Worm (Caenorhabditis elegans) whole organism, L3 larva: ENCODE results near the gene pes-23.

Experiments used
- R02D3.7 ChIP-seq: fragments of 150-350 bp; optimal IDR thresholded peaks from 2 replicates; lab custom pipeline; 2014; ENCODE audit warnings: missing biosample characterization, missing genetic modification characterization
- ZK546.5 ChIP-seq: sonication (generic microtip); optimal IDR thresholded peaks from 2 replicates; lab custom pipeline; 2017; ENCODE audit warnings: missing biosample characterization, missing genetic modification characterization
- aly-2 ChIP-seq: fragments of 150-350 bp; optimal IDR thresholded peaks from 2 replicates; lab custom pipeline; 2014; ENCODE audit warnings: missing biosample characterization, missing genetic modification characterization
- ama-1 ChIP-seq: fragments of 150-350 bp; optimal IDR thresholded peaks from 2 replicates; lab custom pipeline; 2018
- fos-1 ChIP-seq: fragments of 150-350 bp; optimal IDR thresholded peaks from 2 replicates; lab custom pipeline; 2014; ENCODE audit warnings: missing biosample characterization, missing genetic modification characterization
- jun-1 ChIP-seq: fragments of 150-350 bp; optimal IDR thresholded peaks from 2 replicates; lab custom pipeline; 2014; ENCODE audit warnings: missing biosample characterization, missing genetic modification reagents, missing genetic modification characterization
- mdl-1 ChIP-seq: fragments of 150-350 bp; optimal IDR thresholded peaks from 2 replicates; lab custom pipeline; 2014; ENCODE audit warnings: missing biosample characterization, missing genetic modification characterization
- nhr-12 ChIP-seq: fragments of 150-350 bp; optimal IDR thresholded peaks from 2 replicates; lab custom pipeline; 2014; ENCODE audit warnings: missing biosample characterization, missing genetic modification characterization
- nhr-237 ChIP-seq: fragments of 150-350 bp; optimal IDR thresholded peaks from 2 replicates; lab custom pipeline; 2014; ENCODE audit warnings: missing biosample characterization, missing genetic modification characterization
- pha-4 ChIP-seq: fragments of 150-350 bp; optimal IDR thresholded peaks from 2 replicates; lab custom pipeline; 2014; ENCODE audit warnings: missing biosample characterization, missing genetic modification reagents, missing genetic modification characterization
- unc-62 ChIP-seq: fragments of 150-350 bp; sonication (generic microtip); optimal IDR thresholded peaks from 4 replicates; lab custom pipeline; 2014; ENCODE audit warnings: missing biosample characterization, missing genetic modification reagents, missing genetic modification characterization
- ztf-11 ChIP-seq: fragments of 150-350 bp; optimal IDR thresholded peaks from 2 replicates; lab custom pipeline; 2014; ENCODE audit warnings: missing biosample characterization, missing genetic modification characterization

- TF ChIP-seq pha-4 (tag; lab: Kevin White, UChicago) (no peak), mdl-1 (no peak), nhr-12 (no peak), R02D3.7 (no peak), ZK546.5 (tag; lab: Kevin White, UChicago) (no peak), jun-1 (tag; lab: Kevin White, UChicago) (no peak), ama-1 (no peak), fos-1 (no peak), unc-62 (no peak), aly-2 (no peak), nhr-237 (tag; lab: Kevin White, UChicago) (no peak), ztf-11 (tag; lab: Kevin White, UChicago) (no peak)
Measured at ce11 chrX:6894104-6894503, 7.1 kb upstream of the pes-23 start.
